Worm (Caenorhabditis elegans) whole organism, L4 larva: ENCODE data around the gene mak-1.

Experiments used
- D1046.2 ChIP-seq: fragments of 200-800 bp; sonication (Bioruptor generic); IDR thresholded peaks from 2 replicates; pipeline ENCODE4 v1.3.6; 2022; ENCODE audit warnings: missing genetic modification characterization, missing compliant biosample characterization
- F37D6.2 ChIP-seq: sonication (generic microtip); optimal IDR thresholded peaks from 2 replicates; lab custom pipeline; 2016; ENCODE audit warnings: mild to moderate bottlenecking, missing genetic modification characterization, missing compliant biosample characterization
- Y48G9A.11 ChIP-seq: fragments of 200-800 bp; sonication (Bioruptor generic); IDR thresholded peaks from 2 replicates; pipeline ENCODE4 v1.3.6; 2022; ENCODE audit warnings: missing genetic modification reagents, missing genetic modification characterization, missing compliant biosample characterization
- ama-1 ChIP-seq: fragments of 150-350 bp; optimal IDR thresholded peaks from 2 replicates; lab custom pipeline; 2014; ENCODE audit warnings: inconsistent platforms, mixed read lengths
- arid-1 ChIP-seq: fragments of 200-800 bp; sonication (Bioruptor generic); conservative IDR thresholded peaks from 2 replicates; pipeline ENCODE4 v1.3.6; 2022; ENCODE audit warnings: missing genetic modification reagents, missing genetic modification characterization, missing compliant biosample characterization
- attf-4 ChIP-seq: sonication (generic microtip); optimal IDR thresholded peaks from 3 replicates; lab custom pipeline; 2017; ENCODE audit warnings: missing biosample characterization, missing genetic modification characterization
- ceh-32 ChIP-seq: sonication (generic microtip); optimal IDR thresholded peaks from 2 replicates; lab custom pipeline; 2016; ENCODE audit warnings: mild to moderate bottlenecking, missing genetic modification characterization, missing compliant biosample characterization; ENCODE audit not compliant: poor library complexity
- ceh-44 ChIP-seq: fragments of 200-800 bp; sonication (Bioruptor generic); IDR thresholded peaks from 2 replicates; pipeline ENCODE4 v1.3.6; 2022; ENCODE audit warnings: missing genetic modification reagents, missing genetic modification characterization, missing compliant biosample characterization
- ceh-82 ChIP-seq: sonication (generic microtip); optimal IDR thresholded peaks from 2 replicates; lab custom pipeline; 2017; ENCODE audit warnings: missing biosample characterization, missing genetic modification characterization
- dmd-8 ChIP-seq: fragments of 200-800 bp; sonication (Bioruptor generic); IDR thresholded peaks from 2 replicates; pipeline ENCODE4 v1.3.6; 2022; ENCODE audit warnings: missing genetic modification characterization, missing compliant biosample characterization
- fkh-10 ChIP-seq: fragments of 150-350 bp; optimal IDR thresholded peaks from 2 replicates; lab custom pipeline; 2014; ENCODE audit warnings: missing biosample characterization, missing genetic modification reagents, missing genetic modification characterization
- fos-1 ChIP-seq: fragments of 150-350 bp; optimal IDR thresholded peaks from 2 replicates; lab custom pipeline; 2014; ENCODE audit warnings: missing biosample characterization, missing genetic modification characterization
- hlh-11 ChIP-seq: fragments of 200-800 bp; sonication (Bioruptor generic); optimal IDR thresholded peaks from 2 replicates; lab custom pipeline; 2018; ENCODE audit warnings: mild to moderate bottlenecking, missing genetic modification characterization, missing compliant biosample characterization
- lin-1 ChIP-seq: fragments of 200-800 bp; sonication (Bioruptor generic); IDR thresholded peaks from 2 replicates; pipeline ENCODE4 v1.3.6; 2022; ENCODE audit warnings: missing genetic modification reagents, missing genetic modification characterization, missing compliant biosample characterization
- lir-3 ChIP-seq: sonication (generic microtip); optimal IDR thresholded peaks from 2 replicates; lab custom pipeline; 2016; ENCODE audit warnings: mild to moderate bottlenecking, missing genetic modification characterization, missing compliant biosample characterization
- lsy-2 ChIP-seq, 2 experiments: fragments of 150-350 bp in 1 of 2; sonication (generic microtip) in 1 of 2; optimal IDR thresholded peaks; 2 replicates each; lab custom pipeline; 2014 to 2017; ENCODE audit warnings: missing biosample characterization in 2 of 2, missing genetic modification characterization in 2 of 2
- madf-5 ChIP-seq, 2 experiments: fragments of 200-800 bp; sonication (Bioruptor generic); IDR thresholded peaks; 2 replicates each; pipeline ENCODE4 v1.3.6; 2022; ENCODE audit warnings: missing compliant biosample characterization in 2 of 2, missing genetic modification characterization in 2 of 2
- madf-9 ChIP-seq: fragments of 200-800 bp; sonication (Bioruptor generic); conservative IDR thresholded peaks from 2 replicates; pipeline ENCODE4 v1.3.6; 2022; ENCODE audit warnings: missing genetic modification reagents, missing genetic modification characterization, missing compliant biosample characterization
- mep-1 ChIP-seq: fragments of 150-350 bp; sonication (generic microtip); optimal IDR thresholded peaks from 3 replicates; lab custom pipeline; 2014; ENCODE audit warnings: missing biosample characterization, missing genetic modification characterization
- mes-2 ChIP-seq: sonication (generic microtip); optimal IDR thresholded peaks from 2 replicates; lab custom pipeline; 2016; ENCODE audit warnings: missing genotype, mild to moderate bottlenecking, missing genetic modification characterization, missing compliant biosample characterization; ENCODE audit not compliant: poor library complexity, severe bottlenecking
- mxl-3 ChIP-seq: fragments of 200-800 bp; sonication (Bioruptor generic); optimal IDR thresholded peaks from 2 replicates; lab custom pipeline; 2018; ENCODE audit warnings: mild to moderate bottlenecking, missing genetic modification characterization, missing compliant biosample characterization
- nhr-10 ChIP-seq: fragments of 150-350 bp; optimal IDR thresholded peaks from 2 replicates; lab custom pipeline; 2014; ENCODE audit warnings: missing biosample characterization, missing genetic modification characterization
- nhr-237 ChIP-seq: sonication (generic microtip); optimal IDR thresholded peaks from 2 replicates; lab custom pipeline; 2017; ENCODE audit warnings: missing biosample characterization, missing genetic modification characterization
- nhr-25 ChIP-seq: sonication (generic microtip); optimal IDR thresholded peaks from 2 replicates; lab custom pipeline; 2017; ENCODE audit warnings: missing genetic modification characterization, mild to moderate bottlenecking, missing compliant biosample characterization, antibody characterized with exemption, moderate library complexity, borderline replicate concordance; ENCODE audit not compliant: insufficient read depth
- nhr-6 ChIP-seq: fragments of 150-350 bp; optimal IDR thresholded peaks from 2 replicates; lab custom pipeline; 2014; ENCODE audit warnings: missing biosample characterization, missing genetic modification characterization
- nhr-77 ChIP-seq: fragments of 150-350 bp; optimal IDR thresholded peaks from 2 replicates; lab custom pipeline; 2014; ENCODE audit warnings: missing biosample characterization, missing genetic modification characterization
- pqm-1 ChIP-seq: sonication (generic microtip); optimal IDR thresholded peaks from 2 replicates; lab custom pipeline; 2017; ENCODE audit warnings: missing biosample characterization, missing genetic modification characterization
- tag-97 ChIP-seq: fragments of 200-800 bp; sonication (Bioruptor generic); IDR thresholded peaks from 2 replicates; pipeline ENCODE4 v1.3.6; 2022; ENCODE audit warnings: missing genetic modification characterization, missing compliant biosample characterization
- unc-62 ChIP-seq, 3 experiments: fragments of 150-350 bp in 1 of 3; sonication (generic microtip); optimal IDR thresholded peaks in 2 of 3; peaks in 1 of 3; 1 replicate in 1 of 3; 2 replicates in 2 of 3; lab custom pipeline; 2014 to 2017; ENCODE audit warnings: missing biosample characterization in 3 of 3, missing genetic modification characterization in 3 of 3, missing genetic modification reagents in 3 of 3, missing genotype in 1 of 3
- zfp-3 ChIP-seq: fragments of 200-800 bp; sonication (Bioruptor generic); conservative IDR thresholded peaks from 2 replicates; pipeline ENCODE4 v1.3.6; 2022; ENCODE audit warnings: missing genetic modification reagents, missing genetic modification characterization, missing compliant biosample characterization
- ztf-7 ChIP-seq: fragments of 150-350 bp; optimal IDR thresholded peaks from 2 replicates; lab custom pipeline; 2014; ENCODE audit warnings: missing biosample characterization, missing genetic modification characterization

Gene mak-1

DNA sequence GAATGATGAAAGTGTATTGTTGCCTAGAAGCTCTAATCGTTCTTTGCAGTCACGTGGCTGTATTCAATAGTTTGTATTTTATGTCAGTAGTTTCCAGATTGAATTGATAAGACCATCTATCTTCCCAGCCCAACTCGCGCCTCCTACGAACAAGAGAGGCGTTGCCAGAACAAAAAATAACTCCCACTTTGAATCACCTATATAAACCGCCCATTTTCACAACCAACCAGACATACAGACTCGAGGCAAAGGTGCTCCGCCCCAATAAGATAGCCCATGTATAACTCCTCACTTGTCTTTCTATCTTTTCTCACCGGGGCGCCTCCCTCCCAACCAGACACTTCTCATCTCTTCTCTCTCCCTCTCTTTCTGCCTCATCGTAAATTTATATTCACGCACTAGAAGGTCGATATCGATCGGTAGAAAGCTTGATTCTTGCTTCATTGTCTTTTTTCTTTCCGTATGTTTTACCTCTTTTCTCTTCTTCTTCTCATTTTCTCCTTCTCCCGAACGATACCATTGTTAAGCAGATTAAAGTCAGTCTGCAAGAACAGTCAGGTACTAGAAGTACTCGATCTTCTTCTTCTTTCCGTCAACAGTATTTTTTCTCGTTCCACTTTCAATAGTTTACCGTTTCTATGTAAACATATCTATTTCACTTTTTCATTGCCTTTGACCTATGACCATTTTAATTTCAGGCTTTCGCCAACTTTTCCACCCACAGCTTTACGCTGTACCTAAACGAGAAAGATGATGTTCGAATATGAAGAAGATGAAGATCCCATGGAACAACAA, at the start of gene mak-1 (continued):
- peak; percentile 77 for TF ChIP-seq nhr-10
- TF ChIP-seq mxl-3 (GFP tag; lab: Kevin White, UChicago), result no peak
- no peak for TF ChIP-seq lir-3
- TF ChIP-seq attf-4 (tag; lab: Kevin White, UChicago), result no peak
- no peak for TF ChIP-seq ceh-32 (tag; lab: Kevin White, UChicago)

DNA sequence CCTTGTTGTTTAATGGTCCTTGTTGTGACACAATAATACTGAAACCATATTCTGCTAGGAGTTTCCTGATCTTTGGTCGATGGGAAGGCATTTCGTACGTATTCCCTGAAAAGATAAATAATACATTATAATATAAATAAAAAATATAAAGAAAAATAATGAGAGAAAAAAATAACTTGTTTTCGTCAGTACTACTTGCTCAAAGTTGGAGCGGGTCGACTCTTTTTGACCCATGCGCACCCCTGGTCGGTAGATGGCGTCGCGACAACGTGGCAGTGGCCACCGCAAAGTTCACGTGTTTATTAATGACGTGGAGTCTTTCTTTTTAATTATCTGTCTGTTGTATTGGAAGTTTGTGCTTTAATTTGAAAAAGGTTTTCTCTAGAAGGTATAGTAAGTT, 48.1 kb upstream of the mak-1 start, which contains the start of gene C34C6.10:
TSS of gene C34C6.10 (minus strand) at position 101 of the 400 bp plus-strand sequence.
- no peak for TF ChIP-seq mep-1 (tag; lab: Kevin White, UChicago)
- TF ChIP-seq pqm-1, result no peak
- no peak for TF ChIP-seq fkh-10 (GFP tag; lab: Kevin White, UChicago)
- TF ChIP-seq madf-9, result no peak
- TF ChIP-seq mes-2 (tag; lab: Kevin White, UChicago), result no peak
- TF ChIP-seq Y48G9A.11 (GFP tag; lab: Robert Waterston, UW), result no peak
- TF ChIP-seq zfp-3, result no peak
- TF ChIP-seq D1046.2 (GFP tag; lab: Robert Waterston, UW), result no peak
- TF ChIP-seq ztf-7 (tag; lab: Kevin White, UChicago), result no peak

DNA sequence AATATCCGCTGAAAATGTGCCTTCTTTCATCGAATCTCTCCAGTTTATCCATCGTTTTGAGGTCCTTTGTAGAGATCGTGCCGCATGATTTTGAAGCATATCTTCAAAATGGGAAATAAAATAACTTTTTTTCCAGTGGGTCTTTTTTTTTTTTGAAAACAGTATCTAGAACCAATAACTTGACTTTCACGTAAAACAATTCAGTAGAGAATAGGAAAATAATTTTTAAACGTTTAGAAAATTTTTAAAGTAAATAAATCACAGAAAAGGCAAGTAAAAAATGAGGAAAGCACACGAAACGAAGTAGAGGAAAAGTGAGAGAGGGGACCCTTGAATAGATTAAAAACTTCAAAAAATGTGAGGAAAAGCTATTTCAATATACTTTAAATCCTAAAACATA, 45.0 kb upstream of the mak-1 start, which contains the start of gene chdh-1:
TSS of gene chdh-1 (minus strand) at position 101 of the 400 bp plus-strand sequence.
- TF ChIP-seq ama-1 (lab: Kevin White, UChicago) (peak; percentile 45), unc-62 (GFP tag; optimal IDR thresholded peaks at IDR 0.05 in 1 of 2; lab: Kevin White, UChicago) (peak in 1 of 2 experiments; percentile 31), unc-62 (tag; optimal IDR thresholded peaks at IDR 0.05; lab: Kevin White, UChicago) (no peak), mep-1 (tag; lab: Kevin White, UChicago) (no peak)

DNA sequence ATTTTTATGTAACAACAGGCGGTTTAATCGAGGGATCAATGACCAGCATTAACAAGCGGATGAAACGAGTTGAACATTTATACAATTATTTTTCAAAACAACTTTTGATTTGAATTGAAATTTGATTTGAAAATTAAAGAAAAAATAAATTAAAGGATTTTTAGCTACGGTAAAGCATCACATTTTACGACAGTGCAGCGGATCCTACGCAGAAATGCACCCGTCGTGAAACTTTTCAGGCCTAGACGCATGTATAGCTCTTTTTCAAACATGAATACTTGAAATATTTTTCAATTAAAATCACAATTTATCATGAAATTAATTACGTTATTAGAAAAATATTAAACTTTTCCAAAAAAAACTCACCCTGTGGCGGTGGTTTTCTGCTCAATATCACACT, 42.8 kb upstream of the mak-1 start:
- TF ChIP-seq pqm-1 (no peak), tag-97 (no peak), dmd-8 (no peak), unc-62 (GFP tag; optimal IDR thresholded peaks at IDR 0.05 in 1 of 2; lab: Kevin White, UChicago) (peak in 1 of 2 experiments; percentile 49), unc-62 (tag; optimal IDR thresholded peaks at IDR 0.05; lab: Kevin White, UChicago) (no peak), lsy-2 (tag; optimal IDR thresholded peaks at IDR 0.05; lab: Kevin White, UChicago) (peak in 1 of 2 experiments; percentile 84)

DNA sequence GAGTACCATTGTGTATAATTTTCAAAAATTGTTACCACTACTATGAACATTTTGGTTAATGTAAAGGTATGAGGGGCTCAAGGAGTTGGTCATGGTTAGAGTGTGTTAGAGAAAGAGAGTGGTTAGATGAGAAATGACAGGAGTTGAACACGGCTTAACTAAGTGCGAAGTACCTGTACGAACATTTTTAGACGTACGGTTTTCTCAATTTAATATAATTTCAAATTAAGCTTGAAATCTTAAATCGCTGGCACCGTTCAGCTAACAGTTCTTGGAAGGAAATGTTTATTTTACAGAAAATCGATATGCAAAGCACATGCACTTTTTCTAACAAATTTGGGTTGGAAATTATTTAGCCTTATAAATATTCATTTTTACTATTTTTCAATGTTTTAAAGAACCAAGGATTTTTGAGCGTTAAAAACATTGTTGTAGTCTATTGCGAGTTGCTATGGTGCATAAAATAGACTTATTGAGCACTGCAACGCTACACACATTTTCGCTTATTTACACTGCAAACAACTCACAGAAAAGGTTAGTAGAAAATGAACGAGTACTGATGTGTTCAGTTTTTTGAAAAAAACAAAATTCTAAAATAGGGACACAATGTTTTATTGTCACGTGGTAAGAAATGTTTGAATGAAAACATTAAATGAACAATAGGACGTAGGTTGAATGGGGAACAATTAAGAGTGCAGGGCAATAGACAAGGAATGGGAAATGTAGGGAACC, 42.1 kb upstream of the mak-1 start, which contains the start of gene sphk-1:
TSS of gene sphk-1 (minus strand) at position 51 of the 732 bp plus-strand sequence.
- TF ChIP-seq ceh-82 (tag; lab: Kevin White, UChicago) (no peak), nhr-25 (tag; lab: Kevin White, UChicago) (no peak), arid-1 (GFP tag; lab: Robert Waterston, UW) (no peak)

DNA sequence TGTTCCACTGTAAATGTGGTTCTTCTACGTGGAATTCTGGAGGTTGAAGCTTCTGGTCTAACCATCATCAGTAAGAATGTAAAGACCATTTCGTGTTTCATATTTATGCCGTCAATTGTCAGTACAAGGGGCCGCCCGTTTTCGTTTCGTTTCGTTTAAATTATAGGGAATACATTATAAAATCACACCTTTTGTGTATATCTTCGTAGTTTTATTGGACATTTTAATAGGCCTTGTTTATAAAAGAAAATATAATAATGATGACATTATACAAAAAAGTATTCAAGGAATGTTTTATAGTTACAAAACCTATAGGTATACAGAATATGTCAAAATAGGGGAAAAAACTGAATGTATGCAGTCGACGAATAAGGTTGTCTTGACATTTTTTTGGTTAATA, 40.1 kb upstream of the mak-1 start, which contains the start of gene ceh-7:
TSS of gene ceh-7 (minus strand) at position 101 of the 400 bp plus-strand sequence.
- TF ChIP-seq hlh-11 (tag; lab: Kevin White, UChicago) (no peak), F37D6.2 (tag; lab: Kevin White, UChicago) (no peak), fos-1 (tag; lab: Kevin White, UChicago) (no peak), nhr-6 (tag; lab: Kevin White, UChicago) (no peak), lin-1 (GFP tag; lab: Robert Waterston, UW) (no peak), nhr-77 (tag; lab: Kevin White, UChicago) (no peak), nhr-25 (tag; lab: Kevin White, UChicago) (no peak), nhr-237 (no peak), ceh-44 (GFP tag; lab: Robert Waterston, UW) (no peak), zfp-3 (no peak), madf-5 (GFP tag; IDR thresholded peaks at IDR 0.05; lab: Robert Waterston, UW) (no peak)
